Fruit fly (Drosophila melanogaster) S2 (cell line): Measurements from ENCODE around the gene Der-1.

Experiments used
- CG8478 ChIP-seq: fragments of >200 bp; optimal IDR thresholded peaks from 2 replicates; lab custom pipeline; 2018
- CTCF ChIP-seq, 2 experiments: fragments of >200 bp; optimal IDR thresholded peaks; 2 replicates each; lab custom pipeline; 2018

- TF ChIP-seq CG8478 (lab: Kevin White, UChicago) (no peak), CTCF (optimal IDR thresholded peaks at IDR 0.05; lab: Kevin White, UChicago) (no peak)
Measured at dm6 chr2L:2022823-2023222, 49.1 kb downstream of the Der-1 start.
